Fruit fly (Drosophila melanogaster): ENCODE data around the gene Dref.
A peak's percentile ranks its signal among the peaks of the same experiment; 100 is the strongest.

Dref gene

dm6 chr2L:9954119-9954518 lies 12.9 kb downstream of the Dref start, which contains the start of the genes CG13126 and CG4709 (continued):
- TF ChIP-seq fkh (GFP tag; optimal IDR thresholded peaks at IDR 0.05) (peak; percentile 67), achi (GFP tag; optimal IDR thresholded peaks at IDR 0.05) (peak; percentile 90), Eip75B (GFP tag; optimal IDR thresholded peaks at IDR 0.05) (peak; percentile 78), CG1621 (tag; optimal IDR thresholded peaks at IDR 0.05) (peak; percentile 65), salr (GFP tag; optimal IDR thresholded peaks at IDR 0.05) (peak; percentile 61 to 75), Hr38 (GFP tag; optimal IDR thresholded peaks at IDR 0.05) (no peak), OdsH (GFP tag; optimal IDR thresholded peaks at IDR 0.05) (peak; percentile 89), CG11902 (GFP tag; optimal IDR thresholded peaks at IDR 0.05) (peak; percentile 75), CG9139 (GFP tag; optimal IDR thresholded peaks at IDR 0.05) (peak; percentile 84), CG6276 (GFP tag; optimal IDR thresholded peaks at IDR 0.05) (peak; percentile 88), vri (GFP tag; optimal IDR thresholded peaks at IDR 0.05) (peak; percentile 87), CG3032 (tag; optimal IDR thresholded peaks at IDR 0.05) (peak; percentile 96), fd85E (GFP tag; optimal IDR thresholded peaks at IDR 0.05) (peak; percentile 67), Ets96B (tag; optimal IDR thresholded peaks at IDR 0.05) (peak; percentile 95), esn (GFP tag; optimal IDR thresholded peaks at IDR 0.05) (peak; percentile 90), CG32006 (GFP tag; optimal IDR thresholded peaks at IDR 0.05) (peak; percentile 90), CG7368 (GFP tag; optimal IDR thresholded peaks at IDR 0.05) (peak; percentile 88), Smox (GFP tag; optimal IDR thresholded peaks at IDR 0.05) (peak; percentile 86), Met (GFP tag; optimal IDR thresholded peaks at IDR 0.05) (peak; percentile 83), Blimp-1 (GFP tag; optimal IDR thresholded peaks at IDR 0.05) (peak; percentile 79), eg (GFP tag; IDR thresholded peaks at IDR 0.05) (peak; percentile 94), CG4318 (GFP tag; optimal IDR thresholded peaks at IDR 0.05) (no peak), acj6 (GFP tag; optimal IDR thresholded peaks at IDR 0.05) (peak; percentile 93), lz (GFP tag; optimal IDR thresholded peaks at IDR 0.05) (peak; percentile 74), Ets21C (GFP tag; optimal IDR thresholded peaks at IDR 0.05) (peak; percentile 64), topi (GFP tag; optimal IDR thresholded peaks at IDR 0.05) (peak; percentile 85), Gug (GFP tag; IDR thresholded peaks at IDR 0.05) (peak; percentile 92)

- TF ChIP-seq Eip75B (GFP tag; optimal IDR thresholded peaks at IDR 0.05) (no peak), CG9139 (GFP tag; optimal IDR thresholded peaks at IDR 0.05) (peak; percentile 36), eg (GFP tag; IDR thresholded peaks at IDR 0.05) (peak; percentile 31; the same call in 1 of the 3 replicates), CG6808 (GFP tag; optimal IDR thresholded peaks at IDR 0.05) (peak; percentile 16), ss (GFP tag; optimal IDR thresholded peaks at IDR 0.05) (peak; percentile 46 to 49), CG4318 (GFP tag; optimal IDR thresholded peaks at IDR 0.05) (no peak), net (GFP tag; optimal IDR thresholded peaks at IDR 0.05) (peak; percentile 29), vri (GFP tag; optimal IDR thresholded peaks at IDR 0.05) (peak; percentile 79), Sox14 (GFP tag; optimal IDR thresholded peaks at IDR 0.05) (peak; percentile 3), Eip78C (GFP tag) (peak; percentile 34), achi (GFP tag; optimal IDR thresholded peaks at IDR 0.05) (no peak), CG16779 (tag; optimal IDR thresholded peaks at IDR 0.05) (peak; percentile 60), CG3919 (GFP tag; optimal IDR thresholded peaks at IDR 0.05) (peak; percentile 4), CG6854 (GFP tag; optimal IDR thresholded peaks at IDR 0.05) (peak; percentile 10), CG6276 (GFP tag; optimal IDR thresholded peaks at IDR 0.05) (peak; percentile 75), CG1621 (tag; optimal IDR thresholded peaks at IDR 0.05) (no peak), Smox (GFP tag; optimal IDR thresholded peaks at IDR 0.05) (no peak), spab (GFP tag; optimal IDR thresholded peaks at IDR 0.05) (no peak), CG6792 (GFP tag; optimal IDR thresholded peaks at IDR 0.05) (no peak), CG8119 (GFP tag; IDR thresholded peaks at IDR 0.05) (peak; percentile 39; the same call in 1 of the 3 replicates), svp (GFP tag) (peak; percentile 60)
These were observed 17.6 kb downstream of the Dref start for dm6 chr2L:9949178-9950062.
